Worm (Caenorhabditis elegans): ENCODE data around the gene T01C3.3.

DNA sequence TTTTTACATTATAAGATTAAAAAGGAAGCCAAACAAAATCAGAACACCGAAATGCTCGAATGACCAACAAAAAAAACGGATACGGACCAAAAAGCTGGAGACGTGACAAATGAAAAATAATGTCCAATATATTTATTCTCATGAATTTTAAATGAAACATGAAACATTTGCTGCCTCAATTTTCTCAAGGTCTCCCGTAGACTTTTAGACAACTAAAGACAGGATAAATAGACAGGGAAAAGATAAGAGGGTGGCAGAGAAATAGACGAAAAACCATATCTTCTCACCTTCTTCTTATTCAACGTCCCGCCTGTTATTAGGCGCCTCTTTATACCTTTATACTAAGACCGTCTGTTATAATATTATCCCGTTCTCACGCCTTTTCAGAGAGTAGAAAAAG is 23.3 kb upstream of the T01C3.3 start:
- TF ChIP-seq pqm-1 (tag; optimal IDR thresholded peaks at IDR 0.05): no peak
- TF ChIP-seq nhr-28 (tag; optimal IDR thresholded peaks at IDR 0.05): no peak
- no peak for TF ChIP-seq ama-1 (optimal IDR thresholded peaks at IDR 0.05)
- no peak for TF ChIP-seq ceh-82 (tag; optimal IDR thresholded peaks at IDR 0.05)
- TF ChIP-seq snpc-4 (tag; optimal IDR thresholded peaks at IDR 0.05): no peak
- TF ChIP-seq nhr-19 (GFP tag; conservative IDR thresholded peaks at IDR 0.05): no peak
- TF ChIP-seq nhr-76 (tag; optimal IDR thresholded peaks at IDR 0.05): no peak
- peak in 1 of 6 experiments; percentile 36 for TF ChIP-seq elt-3 (tag; optimal IDR thresholded peaks at IDR 0.05)
- TF ChIP-seq ces-1 (GFP tag; optimal IDR thresholded peaks at IDR 0.05): no peak
- no peak for TF ChIP-seq unc-62 (GFP tag; optimal IDR thresholded peaks at IDR 0.05)
- TF ChIP-seq aha-1 (tag; optimal IDR thresholded peaks at IDR 0.05): no peak
- no peak for TF ChIP-seq pax-3 (tag; optimal IDR thresholded peaks at IDR 0.05)
- TF ChIP-seq mdl-1 (tag; optimal IDR thresholded peaks at IDR 0.05): no peak
- no peak for TF ChIP-seq nhr-84 (tag; optimal IDR thresholded peaks at IDR 0.05)

Measured in whole organism, L1 larva.